Fruit fly (Drosophila melanogaster): Measurements from ENCODE around the gene tomb.

tomb gene

DNA sequence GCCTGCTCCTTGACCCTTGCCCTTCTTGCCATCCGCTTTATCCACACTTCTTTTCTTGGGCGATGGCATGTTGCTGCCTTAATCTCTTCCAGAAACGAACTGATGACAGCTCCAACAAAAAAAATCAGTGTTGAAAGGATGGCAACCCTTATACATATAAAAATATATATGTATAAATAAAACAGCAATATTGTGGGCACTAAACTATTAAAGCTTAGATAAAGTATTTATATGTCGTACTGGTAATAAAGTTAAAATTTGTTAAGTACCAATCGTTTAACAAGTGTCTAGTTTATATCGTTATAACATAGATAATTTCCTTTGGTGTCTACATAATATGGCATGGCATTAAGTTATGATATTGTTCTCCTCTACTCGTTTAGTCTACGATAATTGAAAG, at the start of gene tomb:
Gene tomb, minus strand, starts transcription at position 101 of the 400 bp plus-strand sequence.
- no peak for TF ChIP-seq Gug (GFP tag; IDR thresholded peaks at IDR 0.05)
- no peak for TF ChIP-seq Hr4 (GFP tag; optimal IDR thresholded peaks at IDR 0.05)
- TF ChIP-seq CG7368 (GFP tag; optimal IDR thresholded peaks at IDR 0.05): no peak
- no peak for TF ChIP-seq fd59A (GFP tag; optimal IDR thresholded peaks at IDR 0.05)
- no peak for TF ChIP-seq Lpt (GFP tag; optimal IDR thresholded peaks at IDR 0.05)
- no peak for TF ChIP-seq CG34406 (GFP tag; optimal IDR thresholded peaks at IDR 0.05)
- no peak for TF ChIP-seq CG31627 (GFP tag; optimal IDR thresholded peaks at IDR 0.05)
- no peak for TF ChIP-seq CG6276 (GFP tag; optimal IDR thresholded peaks at IDR 0.05)
- no peak for TF ChIP-seq Ets21C (GFP tag; optimal IDR thresholded peaks at IDR 0.05)

DNA sequence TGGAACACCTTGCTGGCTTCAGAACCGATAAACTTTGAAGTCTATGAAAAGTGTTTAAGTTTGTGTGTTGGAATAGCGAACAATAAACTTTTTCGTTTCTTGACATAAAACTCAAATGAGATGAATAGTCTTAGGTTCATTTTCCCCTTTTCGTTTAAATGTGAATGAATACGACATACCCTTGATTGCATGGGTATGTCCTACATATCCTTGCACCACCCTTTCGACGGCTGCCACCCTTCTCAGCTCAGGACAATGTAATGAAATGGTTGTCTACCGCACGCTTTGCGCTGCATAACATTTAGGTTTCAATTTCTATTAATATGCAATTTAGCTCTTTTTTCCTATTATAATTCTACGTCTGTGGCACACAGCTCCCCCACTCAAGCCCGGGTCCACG, 44.5 kb upstream of the tomb start, which contains the start of gene CG14011:
Gene CG14011, minus strand, starts transcription at position 101 of the 400 bp plus-strand sequence.
- TF ChIP-seq CG9139 (GFP tag; optimal IDR thresholded peaks at IDR 0.05) (no peak), Hr39 (GFP tag; optimal IDR thresholded peaks at IDR 0.05) (no peak), Ets96B (tag; optimal IDR thresholded peaks at IDR 0.05) (no peak), svp (GFP tag) (peak; percentile 6)

DNA sequence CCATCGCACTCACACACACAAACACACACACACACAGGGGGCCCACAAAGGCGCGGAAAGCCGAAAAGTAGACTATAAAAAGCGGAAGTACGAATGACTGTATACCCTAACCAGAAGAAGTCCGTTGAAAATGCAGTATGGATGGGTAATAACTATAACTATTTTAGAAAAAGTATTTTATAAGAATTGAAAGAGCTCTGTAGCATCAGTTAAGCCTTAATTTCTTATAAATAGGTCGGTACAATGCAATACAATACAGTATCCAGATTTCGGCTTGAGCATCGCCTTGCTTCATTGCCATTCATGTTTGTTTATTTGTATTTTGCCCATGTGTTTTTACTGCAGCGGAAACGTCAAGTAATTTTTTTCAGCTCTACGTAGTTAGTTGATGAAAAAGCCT, 32.9 kb upstream of the tomb start:
- TF ChIP-seq Lpt (GFP tag; optimal IDR thresholded peaks at IDR 0.05) (no peak), Ets21C (GFP tag; optimal IDR thresholded peaks at IDR 0.05) (peak; percentile 15), ss (GFP tag; optimal IDR thresholded peaks at IDR 0.05) (no peak), pdm3 (GFP tag; optimal IDR thresholded peaks at IDR 0.05) (peak; percentile 32), Gug (GFP tag; IDR thresholded peaks at IDR 0.05) (0 out of 2 replicates have a peak, but pooled peaks have one; percentile 34), CG6276 (GFP tag; optimal IDR thresholded peaks at IDR 0.05) (no peak), vri (GFP tag; optimal IDR thresholded peaks at IDR 0.05) (no peak), Eip93F (GFP tag; optimal IDR thresholded peaks at IDR 0.05) (no peak), CG6792 (GFP tag; optimal IDR thresholded peaks at IDR 0.05) (peak; percentile 25), Blimp-1 (GFP tag; optimal IDR thresholded peaks at IDR 0.05) (no peak), esn (GFP tag; optimal IDR thresholded peaks at IDR 0.05) (no peak), CG9139 (GFP tag; optimal IDR thresholded peaks at IDR 0.05) (peak; percentile 28), Met (GFP tag; optimal IDR thresholded peaks at IDR 0.05) (peak; percentile 40), CG3032 (tag; optimal IDR thresholded peaks at IDR 0.05) (no peak), CG31627 (GFP tag; optimal IDR thresholded peaks at IDR 0.05) (peak; percentile 56), eg (GFP tag; IDR thresholded peaks at IDR 0.05) (peak; percentile 60; the same call in 2 of the 3 replicates), Eip78C (GFP tag) (peak; percentile 82), salr (GFP tag; optimal IDR thresholded peaks at IDR 0.05) (peak in 1 of 2 experiments; percentile 26), fkh (GFP tag; optimal IDR thresholded peaks at IDR 0.05) (no peak), lz (GFP tag; optimal IDR thresholded peaks at IDR 0.05) (peak; percentile 40), Sox15 (GFP tag; optimal IDR thresholded peaks at IDR 0.05) (no peak), CG32006 (GFP tag; optimal IDR thresholded peaks at IDR 0.05) (peak; percentile 57), CG10669 (GFP tag; optimal IDR thresholded peaks at IDR 0.05) (peak; percentile 42), dac (GFP tag; optimal IDR thresholded peaks at IDR 0.05) (no peak), dsx (GFP tag; optimal IDR thresholded peaks at IDR 0.05; ENCODE audit: poor library complexity, severe bottlenecking) (peak; percentile 45), Sox14 (GFP tag; optimal IDR thresholded peaks at IDR 0.05) (peak; percentile 43), Smox (GFP tag; optimal IDR thresholded peaks at IDR 0.05) (peak; percentile 37), acj6 (GFP tag; optimal IDR thresholded peaks at IDR 0.05) (peak; percentile 57), CG34406 (GFP tag; optimal IDR thresholded peaks at IDR 0.05) (peak; percentile 12), CG7368 (GFP tag; optimal IDR thresholded peaks at IDR 0.05) (peak; percentile 21), svp (GFP tag) (peak; percentile 69), net (GFP tag; optimal IDR thresholded peaks at IDR 0.05) (no peak), CG8632 (GFP tag; optimal IDR thresholded peaks at IDR 0.05) (no peak), fd59A (GFP tag; optimal IDR thresholded peaks at IDR 0.05) (peak; percentile 36), topi (GFP tag; optimal IDR thresholded peaks at IDR 0.05) (peak; percentile 25), OdsH (GFP tag; optimal IDR thresholded peaks at IDR 0.05) (peak; percentile 58), CG15336 (GFP tag; IDR thresholded peaks at IDR 0.05) (no peak), CG6808 (GFP tag; optimal IDR thresholded peaks at IDR 0.05) (peak; percentile 11), CG11902 (GFP tag; optimal IDR thresholded peaks at IDR 0.05) (peak; percentile 26), CG3919 (GFP tag; optimal IDR thresholded peaks at IDR 0.05) (peak; percentile 49), CG8319 (GFP tag; optimal IDR thresholded peaks at IDR 0.05) (no peak), Sox102F (GFP tag; optimal IDR thresholded peaks at IDR 0.05) (peak; percentile 39), achi (GFP tag; optimal IDR thresholded peaks at IDR 0.05) (peak; percentile 31), Ets96B (tag; optimal IDR thresholded peaks at IDR 0.05) (peak; percentile 54)

Data from whole organism, prepupa.